Worm (Caenorhabditis elegans): ENCODE measurements around the gene sec-5.

sec-5 gene

ce11 chrII:9211684-9212083 lies 34.7 kb upstream of the sec-5 start (continued):
- TF ChIP-seq T26A8.4 (GFP tag; IDR thresholded peaks at IDR 0.05) (peak; percentile 86), lim-7 (GFP tag; IDR thresholded peaks at IDR 0.05) (peak; percentile 75), zfp-3 (GFP tag; conservative IDR thresholded peaks at IDR 0.05) (no peak), F49E8.2 (tag; optimal IDR thresholded peaks at IDR 0.05; ENCODE audit: borderline replicate concordance) (peak; percentile 30), nhr-237 (tag; optimal IDR thresholded peaks at IDR 0.05) (no peak), zfp-2 (tag; optimal IDR thresholded peaks at IDR 0.05) (no peak), saeg-2 (GFP tag; IDR thresholded peaks at IDR 0.05) (no peak), vab-7 (GFP tag; IDR thresholded peaks at IDR 0.05) (peak; percentile 65; the same call in 1 of the 2 replicates), daf-12 (tag; optimal IDR thresholded peaks at IDR 0.05) (no peak), daf-19 (GFP tag; conservative IDR thresholded peaks at IDR 0.05) (no peak), set-16 (GFP tag; IDR thresholded peaks at IDR 0.05) (no peak), dve-1 (tag; optimal IDR thresholded peaks at IDR 0.05; ENCODE audit: insufficient read depth) (no peak), ceh-32 (tag; optimal IDR thresholded peaks at IDR 0.05; ENCODE audit: poor library complexity) (no peak), unc-130 (GFP tag; optimal IDR thresholded peaks at IDR 0.05) (peak; percentile 8), pha-4 (GFP tag; IDR thresholded peaks at IDR 0.05) (no peak; the same call in 1 of the 2 replicates), pha-4 (tag; optimal IDR thresholded peaks at IDR 0.05) (no peak), duxl-1 (tag; optimal IDR thresholded peaks at IDR 0.05; ENCODE audit: poor library complexity) (peak; percentile 78), mep-1 (tag; optimal IDR thresholded peaks at IDR 0.05) (peak; percentile 61), lsy-2 (tag; optimal IDR thresholded peaks at IDR 0.05) (peak in 1 of 2 experiments; percentile 68), snpc-4 (tag; optimal IDR thresholded peaks at IDR 0.05) (peak; percentile 83), ztf-7 (tag; optimal IDR thresholded peaks at IDR 0.05) (no peak), spr-3 (GFP tag; optimal IDR thresholded peaks at IDR 0.05) (no peak), tra-1 (GFP tag; IDR thresholded peaks at IDR 0.05) (peak; percentile 59; the same call in 1 of the 2 replicates), nhr-11 (tag; optimal IDR thresholded peaks at IDR 0.05) (no peak), lin-1 (GFP tag; IDR thresholded peaks at IDR 0.05) (peak; percentile 62), attf-4 (tag; optimal IDR thresholded peaks at IDR 0.05) (no peak), F10B5.3 (tag; optimal IDR thresholded peaks at IDR 0.05) (no peak), ceh-44 (GFP tag; IDR thresholded peaks at IDR 0.05) (no peak), arid-1 (GFP tag; conservative IDR thresholded peaks at IDR 0.05) (peak; percentile 69; the same call in 1 of the 2 replicates), ztf-11 (tag; optimal IDR thresholded peaks at IDR 0.05) (no peak), madf-9 (GFP tag; conservative IDR thresholded peaks at IDR 0.05) (0 out of 2 replicates have a peak, but pooled peaks have one; percentile 32), mdt-29 (GFP tag; IDR thresholded peaks at IDR 0.05) (peak; percentile 43; the same call in 1 of the 2 replicates), nhr-10 (tag; optimal IDR thresholded peaks at IDR 0.05) (no peak), egl-27 (tag; optimal IDR thresholded peaks at IDR 0.05) (no peak), T20F7.1 (GFP tag; optimal IDR thresholded peaks at IDR 0.05) (no peak), dmd-9 (GFP tag; IDR thresholded peaks at IDR 0.05) (no peak), pqm-1 (tag; optimal IDR thresholded peaks at IDR 0.05) (no peak), snpc-1.2 (GFP tag; IDR thresholded peaks at IDR 0.05) (peak; percentile 60), zag-1 (tag; optimal IDR thresholded peaks at IDR 0.05) (no peak), nhr-41 (GFP tag; IDR thresholded peaks at IDR 0.05) (no peak), fkh-10 (GFP tag; optimal IDR thresholded peaks at IDR 0.05) (no peak), tag-97 (GFP tag; IDR thresholded peaks at IDR 0.05) (no peak), lin-29 (GFP tag; IDR thresholded peaks at IDR 0.05) (no peak), hif-1 (tag; optimal IDR thresholded peaks at IDR 0.05) (peak in 1 of 2 experiments; percentile 58), jun-1 (tag; optimal IDR thresholded peaks at IDR 0.05) (no peak), nhr-48 (tag; optimal IDR thresholded peaks at IDR 0.05) (peak; percentile 28), Y105C5A.15 (GFP tag; IDR thresholded peaks at IDR 0.05) (no peak), egl-43 (GFP tag; IDR thresholded peaks at IDR 0.05) (peak; percentile 83), mxl-3 (GFP tag; optimal IDR thresholded peaks at IDR 0.05) (no peak), D1046.2 (GFP tag; IDR thresholded peaks at IDR 0.05) (0 out of 2 replicates have a peak, but pooled peaks have one; percentile 7), F37D6.2 (tag; optimal IDR thresholded peaks at IDR 0.05) (no peak)

All from whole organism, L4 larva.